Worm (Caenorhabditis elegans): ENCODE measurements around the gene F40G12.6.

Gene F40G12.6

ce11 chrV:14320246-14320645 is 47.3 kb upstream of the F40G12.6 start, which contains the start of gene F47B8.14:
TSS of gene F47B8.14 (plus strand) at chrV:14320546.
- TF ChIP-seq F22D6.2 (tag; optimal IDR thresholded peaks at IDR 0.05) (no peak), sea-2 (GFP tag; IDR thresholded peaks at IDR 0.05) (no peak), rcor-1 (GFP tag; IDR thresholded peaks at IDR 0.05) (no peak), ekl-4 (GFP tag; IDR thresholded peaks at IDR 0.05) (no peak), hlh-12 (tag; optimal IDR thresholded peaks at IDR 0.05) (no peak), ztf-3 (GFP tag; optimal IDR thresholded peaks at IDR 0.05) (no peak), Y79H2A.3 (GFP tag; conservative IDR thresholded peaks at IDR 0.05) (no peak), hmg-20 (GFP tag; IDR thresholded peaks at IDR 0.05) (no peak), egl-44 (GFP tag; IDR thresholded peaks at IDR 0.05) (no peak), K11D2.4 (GFP tag; IDR thresholded peaks at IDR 0.05) (no peak), B0336.3 (GFP tag; IDR thresholded peaks at IDR 0.05) (no peak), ceh-91 (GFP tag; IDR thresholded peaks at IDR 0.05) (no peak), Y53G8AR.9 (GFP tag; conservative IDR thresholded peaks at IDR 0.05) (no peak), ztf-6 (GFP tag; IDR thresholded peaks at IDR 0.05) (no peak)

ce11 chrV:14319101-14319781 is 46.3 kb upstream of the F40G12.6 start, which contains the start of gene F47B8.13:
TSS of gene F47B8.13 (minus strand) at chrV:14319731.
- TF ChIP-seq hsf-1 (GFP tag; IDR thresholded peaks at IDR 0.05) (no peak), B0035.1 (tag; optimal IDR thresholded peaks at IDR 0.05) (no peak), B0019.2 (GFP tag; conservative IDR thresholded peaks at IDR 0.05) (no peak), ztf-28 (GFP tag; IDR thresholded peaks at IDR 0.05) (peak; percentile 4; the same call in 1 of the 2 replicates), ceh-79 (tag; optimal IDR thresholded peaks at IDR 0.05) (peak; percentile 8), F39B2.1 (GFP tag; IDR thresholded peaks at IDR 0.05) (no peak), tbx-9 (tag; optimal IDR thresholded peaks at IDR 0.05; ENCODE audit: borderline replicate concordance) (no peak), nhr-27 (tag; optimal IDR thresholded peaks at IDR 0.05) (no peak), zfh-2 (GFP tag; conservative IDR thresholded peaks at IDR 0.05) (peak; percentile 95), egrh-3 (GFP tag; IDR thresholded peaks at IDR 0.05) (peak; percentile 95)

DNA sequence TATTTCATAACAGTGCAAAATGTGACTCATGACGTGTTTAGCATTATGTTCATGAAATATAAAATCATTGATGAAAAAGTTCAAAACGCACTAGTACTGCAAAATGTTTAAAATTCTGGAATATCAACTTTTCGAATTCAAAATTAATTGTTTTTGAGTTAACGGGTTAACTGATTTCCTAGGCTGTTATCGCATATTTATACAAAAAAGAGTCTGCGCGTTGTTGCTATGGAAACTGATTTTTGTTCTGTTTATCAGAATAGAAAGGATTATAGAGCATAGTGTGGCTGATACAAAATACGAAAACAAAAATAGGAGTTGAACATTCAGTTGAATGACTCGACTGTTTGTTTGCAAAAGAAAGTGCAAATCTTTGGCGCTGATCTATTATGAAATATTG is 44.7 kb upstream of the F40G12.6 start:
- no peak for TF ChIP-seq aptf-2 (GFP tag; conservative IDR thresholded peaks at IDR 0.05)
- TF ChIP-seq cebp-1 (GFP tag; IDR thresholded peaks at IDR 0.05) = no peak
- peak; percentile 1 for TF ChIP-seq cebp-1 (tag; optimal IDR thresholded peaks at IDR 0.05)
- no peak for TF ChIP-seq ceh-91 (GFP tag; IDR thresholded peaks at IDR 0.05)

ce11 chrV:14317204-14317603 is 44.3 kb upstream of the F40G12.6 start:
- TF ChIP-seq B0261.1 (tag; optimal IDR thresholded peaks at IDR 0.05) = no peak
- TF ChIP-seq T07F8.4 (tag; optimal IDR thresholded peaks at IDR 0.05) = no peak
- no peak for TF ChIP-seq ekl-4 (GFP tag; IDR thresholded peaks at IDR 0.05)
- TF ChIP-seq bed-2 (GFP tag; IDR thresholded peaks at IDR 0.05) = no peak
- TF ChIP-seq C06A6.2 (GFP tag; conservative IDR thresholded peaks at IDR 0.05) = no peak
- TF ChIP-seq snpc-4 (GFP tag; optimal IDR thresholded peaks at IDR 0.05) = no peak
- no peak for TF ChIP-seq snpc-4 (tag; optimal IDR thresholded peaks at IDR 0.05)
- no peak for TF ChIP-seq ztf-22 (GFP tag; optimal IDR thresholded peaks at IDR 0.05)
